Worm (Caenorhabditis elegans) whole organism, mixed stage, embryonic: ENCODE measurements around the gene F58H1.2.

Experiments
- M03D4.4 ChIP-seq: sonication (generic microtip); optimal IDR thresholded peaks from 2 replicates; lab custom pipeline; 2017; ENCODE audit warnings: mild to moderate bottlenecking, missing genetic modification characterization, missing compliant biosample characterization
- bed-3 ChIP-seq: fragments of 200-800 bp; sonication (Bioruptor generic); optimal IDR thresholded peaks from 3 replicates; lab custom pipeline; 2018; ENCODE audit warnings: mild to moderate bottlenecking, missing genetic modification characterization, moderate library complexity, missing compliant biosample characterization
- blmp-1 ChIP-seq: fragments of 150-350 bp; optimal IDR thresholded peaks from 2 replicates; lab custom pipeline; 2014; ENCODE audit warnings: missing biosample characterization, missing genetic modification characterization
- ceh-43 ChIP-seq: fragments of 200-800 bp; sonication (Bioruptor generic); optimal IDR thresholded peaks from 2 replicates; lab custom pipeline; 2018; ENCODE audit warnings: mild to moderate bottlenecking, missing genetic modification characterization, moderate library complexity, missing compliant biosample characterization
- ceh-83 ChIP-seq: fragments of 200-800 bp; sonication (Bioruptor generic); optimal IDR thresholded peaks from 2 replicates; lab custom pipeline; 2018; ENCODE audit warnings: mild to moderate bottlenecking, missing genetic modification characterization, missing compliant biosample characterization
- ces-1 ChIP-seq: fragments of 150-350 bp; optimal IDR thresholded peaks from 2 replicates; lab custom pipeline; 2014; ENCODE audit warnings: missing biosample characterization, missing genetic modification reagents, missing genetic modification characterization
- cnd-1 ChIP-seq: fragments of 200-800 bp; sonication (Bioruptor generic); optimal IDR thresholded peaks from 2 replicates; lab custom pipeline; 2018; ENCODE audit warnings: mild to moderate bottlenecking, missing genetic modification characterization, missing compliant biosample characterization
- drap-1 ChIP-seq: fragments of 200-800 bp; sonication (Bioruptor generic); optimal IDR thresholded peaks from 3 replicates; lab custom pipeline; 2018; ENCODE audit warnings: mild to moderate bottlenecking, missing genetic modification characterization, missing compliant biosample characterization
- elt-1 ChIP-seq: sonication (generic microtip); optimal IDR thresholded peaks from 2 replicates; lab custom pipeline; 2017; ENCODE audit warnings: missing genetic modification characterization, mild to moderate bottlenecking, missing compliant biosample characterization, antibody characterized with exemption, moderate library complexity, borderline replicate concordance; ENCODE audit not compliant: insufficient read depth
- elt-3 ChIP-seq: fragments of 150-350 bp; optimal IDR thresholded peaks from 2 replicates; lab custom pipeline; 2014; ENCODE audit warnings: missing biosample characterization, missing genetic modification characterization
- flh-1 ChIP-seq: fragments of 200-800 bp; sonication (Bioruptor generic); optimal IDR thresholded peaks from 2 replicates; lab custom pipeline; 2018; ENCODE audit warnings: mild to moderate bottlenecking, missing genetic modification characterization, moderate library complexity, missing compliant biosample characterization
- ham-2 ChIP-seq: fragments of 200-800 bp; sonication (Bioruptor generic); optimal IDR thresholded peaks from 2 replicates; lab custom pipeline; 2018; ENCODE audit warnings: mild to moderate bottlenecking, missing genetic modification characterization, missing compliant biosample characterization
- hlh-1 ChIP-seq: fragments of 150-350 bp; optimal IDR thresholded peaks from 2 replicates; lab custom pipeline; 2014; ENCODE audit warnings: missing biosample characterization, missing genetic modification reagents, missing genetic modification characterization
- lin-13 ChIP-seq: fragments of 150-350 bp; optimal IDR thresholded peaks from 2 replicates; lab custom pipeline; 2014; ENCODE audit warnings: missing biosample characterization, missing genetic modification characterization
- lin-32 ChIP-seq: fragments of 200-800 bp; sonication (Bioruptor generic); optimal IDR thresholded peaks from 2 replicates; lab custom pipeline; 2018; ENCODE audit warnings: mild to moderate bottlenecking, missing genetic modification characterization, missing compliant biosample characterization
- lsy-2 ChIP-seq: fragments of 150-350 bp; optimal IDR thresholded peaks from 2 replicates; lab custom pipeline; 2014; ENCODE audit warnings: missing biosample characterization, missing genetic modification characterization
- mab-5 ChIP-seq: fragments of 150-350 bp; optimal IDR thresholded peaks from 2 replicates; lab custom pipeline; 2014; ENCODE audit warnings: missing biosample characterization, missing genetic modification characterization
- mep-1 ChIP-seq: fragments of 150-350 bp; optimal IDR thresholded peaks from 2 replicates; lab custom pipeline; 2017; ENCODE audit warnings: missing biosample characterization, missing genetic modification reagents, missing genetic modification characterization, inconsistent platforms
- mls-2 ChIP-seq: sonication (generic microtip); optimal IDR thresholded peaks from 2 replicates; lab custom pipeline; 2016; ENCODE audit warnings: mild to moderate bottlenecking, missing genetic modification characterization, moderate library complexity, missing compliant biosample characterization
- nhr-12 ChIP-seq: fragments of 150-350 bp; optimal IDR thresholded peaks from 2 replicates; lab custom pipeline; 2014; ENCODE audit warnings: missing biosample characterization, missing genetic modification characterization
- nhr-2 ChIP-seq: fragments of 150-350 bp; optimal IDR thresholded peaks from 2 replicates; lab custom pipeline; 2014; ENCODE audit warnings: missing biosample characterization, missing genetic modification characterization
- nhr-237 ChIP-seq: fragments of 150-350 bp; optimal IDR thresholded peaks from 2 replicates; lab custom pipeline; 2014; ENCODE audit warnings: missing biosample characterization, missing genetic modification characterization
- nhr-28 ChIP-seq: fragments of 150-350 bp; optimal IDR thresholded peaks from 2 replicates; lab custom pipeline; 2014; ENCODE audit warnings: missing biosample characterization, missing genetic modification characterization
- nhr-76 ChIP-seq: sonication (generic microtip); optimal IDR thresholded peaks from 2 replicates; lab custom pipeline; 2017; ENCODE audit warnings: missing biosample characterization, missing genetic modification characterization
- pha-4 ChIP-seq: fragments of 150-350 bp; optimal IDR thresholded peaks from 2 replicates; lab custom pipeline; 2018; ENCODE audit warnings: missing biosample characterization, missing genetic modification reagents, missing genetic modification characterization
- sem-2 ChIP-seq: fragments of 200-800 bp; sonication (Bioruptor generic); optimal IDR thresholded peaks from 2 replicates; lab custom pipeline; 2018; ENCODE audit warnings: mild to moderate bottlenecking, missing genetic modification characterization, missing compliant biosample characterization
- snpc-4 ChIP-seq: fragments of 150-350 bp; optimal IDR thresholded peaks from 2 replicates; lab custom pipeline; 2014; ENCODE audit warnings: missing biosample characterization, missing genetic modification characterization
- sptf-1 ChIP-seq: sonication (generic microtip); optimal IDR thresholded peaks from 2 replicates; lab custom pipeline; 2017; ENCODE audit warnings: mild to moderate bottlenecking, missing genetic modification characterization, moderate library complexity, missing compliant biosample characterization
- tbx-8 ChIP-seq: fragments of 200-800 bp; sonication (Bioruptor generic); optimal IDR thresholded peaks from 2 replicates; lab custom pipeline; 2018; ENCODE audit warnings: mild to moderate bottlenecking, missing genetic modification characterization, moderate library complexity, missing compliant biosample characterization
- unc-120 ChIP-seq: sonication (generic microtip); optimal IDR thresholded peaks from 2 replicates; lab custom pipeline; 2017; ENCODE audit warnings: missing genetic modification characterization, missing compliant biosample characterization; ENCODE audit not compliant: poor library complexity, severe bottlenecking
- unc-39 ChIP-seq: fragments of 150-350 bp; optimal IDR thresholded peaks from 2 replicates; lab custom pipeline; 2014; ENCODE audit warnings: missing biosample characterization, missing genetic modification characterization
- unc-62 ChIP-seq: fragments of 150-350 bp; optimal IDR thresholded peaks from 2 replicates; lab custom pipeline; 2014; ENCODE audit warnings: missing biosample characterization, missing genetic modification reagents, missing genetic modification characterization
- zip-8 ChIP-seq: fragments of 150-350 bp; optimal IDR thresholded peaks from 2 replicates; lab custom pipeline; 2014; ENCODE audit warnings: missing biosample characterization, missing genetic modification characterization
- ztf-11 ChIP-seq: fragments of 150-350 bp; optimal IDR thresholded peaks from 2 replicates; lab custom pipeline; 2014; ENCODE audit warnings: missing biosample characterization, missing genetic modification characterization

F58H1.2 gene

ce11 chrV:11929046-11929590, at the start of gene F58H1.2:
Gene F58H1.2 (plus strand): TSS chrV:11929096.
- TF ChIP-seq unc-62 (GFP tag; lab: Kevin White, UChicago) (no peak), lsy-2 (tag; lab: Kevin White, UChicago) (no peak), ces-1 (GFP tag; lab: Kevin White, UChicago) (no peak), elt-1 (tag; lab: Kevin White, UChicago) (no peak), drap-1 (GFP tag; lab: Kevin White, UChicago) (no peak), ceh-83 (no peak), nhr-76 (tag; lab: Kevin White, UChicago) (no peak), mep-1 (tag; lab: Kevin White, UChicago) (no peak), zip-8 (tag; lab: Kevin White, UChicago) (no peak), unc-120 (tag; lab: Kevin White, UChicago) (no peak), nhr-2 (no peak), ham-2 (no peak), mab-5 (tag; lab: Kevin White, UChicago) (no peak)

ce11 chrV:11879732-11880131, 49.2 kb upstream of the F58H1.2 start, which contains the start of gene sulp-5:
Gene sulp-5 (plus strand): TSS chrV:11880032.
- no peak for TF ChIP-seq mls-2 (tag; lab: Kevin White, UChicago)
- no peak for TF ChIP-seq ham-2
- no peak for TF ChIP-seq snpc-4 (tag; lab: Kevin White, UChicago)
- TF ChIP-seq ceh-83, result no peak
- no peak for TF ChIP-seq nhr-76 (tag; lab: Kevin White, UChicago)
- TF ChIP-seq nhr-2, result no peak
- TF ChIP-seq elt-1 (tag; lab: Kevin White, UChicago), result no peak
- no peak for TF ChIP-seq hlh-1
- TF ChIP-seq unc-39 (tag; lab: Kevin White, UChicago), result no peak
- no peak for TF ChIP-seq blmp-1 (tag; lab: Kevin White, UChicago)
- TF ChIP-seq sptf-1 (tag; lab: Kevin White, UChicago), result no peak
- TF ChIP-seq M03D4.4 (tag; lab: Kevin White, UChicago), result no peak
- no peak for TF ChIP-seq nhr-28 (tag; lab: Kevin White, UChicago)
- no peak for TF ChIP-seq tbx-8
- no peak for TF ChIP-seq mep-1 (tag; lab: Kevin White, UChicago)

DNA sequence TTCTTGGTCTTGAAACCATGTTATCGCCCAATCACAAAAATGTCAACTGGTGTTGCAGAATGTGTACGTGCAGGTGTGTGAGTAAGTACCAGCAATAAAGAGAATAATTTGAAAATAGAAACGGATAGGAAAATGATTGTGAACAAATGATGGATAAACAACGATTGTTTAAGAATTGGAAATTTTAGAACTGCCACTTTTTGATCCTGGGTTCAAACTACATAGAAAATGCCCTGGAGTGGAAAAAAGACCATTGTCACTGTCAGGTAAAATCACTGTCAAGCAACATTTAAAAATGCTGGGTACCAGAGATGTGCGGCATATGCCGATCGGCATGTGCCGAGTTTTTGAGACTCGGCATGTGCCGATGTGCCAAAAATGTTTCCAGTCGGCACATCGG, 45.7 kb upstream of the F58H1.2 start:
- TF ChIP-seq sem-2 (GFP tag; lab: Kevin White, UChicago), result no peak
- no peak for TF ChIP-seq lsy-2 (tag; lab: Kevin White, UChicago)
- no peak for TF ChIP-seq nhr-76 (tag; lab: Kevin White, UChicago)
- TF ChIP-seq drap-1 (GFP tag; lab: Kevin White, UChicago), result no peak
- TF ChIP-seq cnd-1, result no peak
- TF ChIP-seq mep-1 (tag; lab: Kevin White, UChicago), result no peak
- TF ChIP-seq nhr-237 (tag; lab: Kevin White, UChicago), result no peak
- no peak for TF ChIP-seq zip-8 (tag; lab: Kevin White, UChicago)
- TF ChIP-seq ces-1 (GFP tag; lab: Kevin White, UChicago), result no peak
- no peak for TF ChIP-seq blmp-1 (tag; lab: Kevin White, UChicago)
- no peak for TF ChIP-seq nhr-12
- no peak for TF ChIP-seq hlh-1
- no peak for TF ChIP-seq pha-4 (tag; lab: Kevin White, UChicago)
- TF ChIP-seq bed-3 (GFP tag; lab: Kevin White, UChicago), result no peak
- TF ChIP-seq lin-13 (tag; lab: Kevin White, UChicago), result no peak
- no peak for TF ChIP-seq nhr-2
- no peak for TF ChIP-seq unc-62 (GFP tag; lab: Kevin White, UChicago)
- TF ChIP-seq M03D4.4 (tag; lab: Kevin White, UChicago), result no peak
- TF ChIP-seq lin-32 (GFP tag; lab: Kevin White, UChicago), result no peak

DNA sequence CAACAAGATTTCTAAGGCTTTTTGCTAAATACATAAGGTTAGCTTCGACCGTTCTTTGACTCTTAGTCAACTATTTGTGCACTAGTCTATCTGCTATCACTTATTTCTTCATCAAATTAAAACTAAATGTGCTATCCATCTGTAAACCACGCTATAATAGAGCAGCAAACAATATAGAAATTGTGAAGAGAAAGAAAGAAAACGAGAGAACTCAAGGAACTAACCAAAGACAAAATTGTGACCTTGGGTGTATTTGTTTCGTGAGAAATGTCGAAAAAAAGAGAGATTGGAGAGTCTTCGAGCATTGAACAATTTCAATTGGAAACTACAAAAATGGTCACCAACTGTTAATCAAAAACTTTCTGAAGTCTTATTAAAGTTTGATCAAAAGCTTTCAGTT, 43.8 kb upstream of the F58H1.2 start:
- TF ChIP-seq elt-3 (tag; lab: Kevin White, UChicago) (no peak), unc-39 (tag; lab: Kevin White, UChicago) (no peak), ham-2 (no peak), nhr-28 (tag; lab: Kevin White, UChicago) (no peak), ceh-83 (no peak), lsy-2 (tag; lab: Kevin White, UChicago) (no peak), cnd-1 (no peak), hlh-1 (no peak), ces-1 (GFP tag; lab: Kevin White, UChicago) (no peak), snpc-4 (tag; lab: Kevin White, UChicago) (no peak), zip-8 (tag; lab: Kevin White, UChicago) (no peak), ztf-11 (tag; lab: Kevin White, UChicago) (no peak), unc-62 (GFP tag; lab: Kevin White, UChicago) (no peak), bed-3 (GFP tag; lab: Kevin White, UChicago) (no peak), nhr-237 (tag; lab: Kevin White, UChicago) (no peak), pha-4 (tag; lab: Kevin White, UChicago) (no peak), flh-1 (no peak), mep-1 (tag; lab: Kevin White, UChicago) (no peak), mab-5 (tag; lab: Kevin White, UChicago) (no peak), ceh-43 (GFP tag; lab: Kevin White, UChicago) (no peak)
